Fruit fly (Drosophila melanogaster): ENCODE results near the gene CG44261.
A peak's percentile ranks its signal among the peaks of the same experiment; 100 is the strongest.

Gene CG44261

DNA sequence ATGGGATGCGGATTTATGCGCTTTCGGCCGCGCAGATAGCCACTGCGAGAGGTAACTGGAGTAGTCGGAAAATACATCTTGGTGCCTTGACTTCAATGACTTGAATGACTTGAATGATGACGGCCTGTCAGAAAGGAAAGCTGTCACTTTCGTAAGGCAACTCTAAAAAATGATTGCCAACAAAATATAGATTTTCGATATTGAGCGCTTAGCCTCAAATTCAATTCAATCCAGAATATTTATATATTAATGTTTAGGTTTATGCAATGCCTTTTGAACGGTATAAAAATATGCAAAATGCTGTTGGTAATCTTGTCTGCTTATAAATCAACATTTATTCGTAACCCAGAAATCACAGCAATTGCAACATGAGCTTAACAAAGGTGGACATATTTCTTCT, at the start of gene CG44261:
Gene CG44261 (minus strand): TSS at position 101 of the 400 bp plus-strand sequence.
- TF ChIP-seq net (GFP tag; optimal IDR thresholded peaks at IDR 0.05) (no peak), fkh (GFP tag; optimal IDR thresholded peaks at IDR 0.05) (no peak), CG11902 (GFP tag; optimal IDR thresholded peaks at IDR 0.05) (no peak), CG3919 (GFP tag; optimal IDR thresholded peaks at IDR 0.05) (no peak), CG6276 (GFP tag; optimal IDR thresholded peaks at IDR 0.05) (no peak), CG4318 (GFP tag; optimal IDR thresholded peaks at IDR 0.05) (no peak)

DNA sequence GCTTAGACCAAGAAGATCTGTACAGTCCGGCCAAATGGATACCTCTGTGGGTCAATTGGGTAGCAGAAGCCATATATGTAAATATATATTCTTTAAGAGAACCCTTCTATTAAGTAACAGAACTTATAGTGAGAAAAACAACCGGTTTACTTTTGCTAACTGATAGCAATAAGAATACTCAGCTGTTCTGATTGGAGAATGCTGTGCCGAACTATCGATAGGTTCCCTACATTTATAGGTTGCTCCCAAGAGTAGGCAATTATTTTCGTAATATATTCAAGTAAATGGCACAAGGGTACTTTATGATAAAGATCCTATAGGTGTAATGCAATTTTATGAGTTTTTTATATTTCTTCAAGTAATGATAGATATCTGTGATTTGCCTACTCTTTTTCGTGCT, 48.4 kb upstream of the CG44261 start, which contains the start of gene GstZ1:
Gene GstZ1 (minus strand): TSS at position 174 of the 400 bp plus-strand sequence.
- TF ChIP-seq CG4318 (GFP tag; optimal IDR thresholded peaks at IDR 0.05) (no peak), Eip78C (GFP tag) (peak; percentile 31)

DNA sequence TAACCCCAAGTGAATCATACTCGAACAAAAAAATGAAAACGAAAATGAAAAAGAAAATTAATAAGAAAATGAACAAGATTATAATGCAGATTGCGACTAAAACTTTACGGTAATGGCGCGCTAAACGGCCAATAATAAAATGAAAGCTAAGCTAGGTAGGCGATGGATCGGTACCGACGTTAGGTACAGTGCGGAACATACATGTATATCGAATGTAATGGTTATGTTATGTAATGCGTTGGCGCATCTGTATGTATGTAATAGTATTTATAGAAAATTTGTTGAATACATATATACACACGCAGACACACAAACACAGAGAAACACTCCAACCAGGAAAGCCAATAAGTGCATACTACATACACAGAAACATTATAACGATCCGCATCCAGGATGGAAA, 47.0 kb upstream of the CG44261 start:
- no peak for TF ChIP-seq Hr39 (GFP tag; optimal IDR thresholded peaks at IDR 0.05)
- TF ChIP-seq fd85E (GFP tag; optimal IDR thresholded peaks at IDR 0.05): no peak
- no peak for TF ChIP-seq achi (GFP tag; optimal IDR thresholded peaks at IDR 0.05)
- TF ChIP-seq Smox (GFP tag; optimal IDR thresholded peaks at IDR 0.05): no peak
- no peak for TF ChIP-seq Ets21C (GFP tag; optimal IDR thresholded peaks at IDR 0.05)
- TF ChIP-seq fd59A (GFP tag; optimal IDR thresholded peaks at IDR 0.05): no peak
- TF ChIP-seq OdsH (GFP tag; optimal IDR thresholded peaks at IDR 0.05): no peak

DNA sequence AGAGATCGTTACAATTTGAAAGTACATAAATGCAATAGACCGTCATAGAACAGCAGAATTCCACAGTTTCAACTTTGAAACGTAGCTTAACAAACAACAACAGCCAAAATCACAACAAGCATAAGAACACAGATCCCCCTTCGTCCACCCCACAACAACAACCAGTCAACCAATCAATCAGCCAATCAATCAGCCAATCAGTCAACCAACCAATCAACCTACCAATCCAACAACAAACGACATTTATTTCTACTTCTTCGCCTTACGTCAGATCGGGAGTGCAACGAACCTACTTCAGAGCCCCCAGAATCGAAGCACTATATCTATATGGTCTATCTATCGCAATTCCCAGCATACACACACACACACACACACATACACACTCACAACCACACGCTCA, 42.7 kb upstream of the CG44261 start:
- no peak for TF ChIP-seq CG10631 (GFP tag; optimal IDR thresholded peaks at IDR 0.05)
- no peak for TF ChIP-seq fd59A (GFP tag; optimal IDR thresholded peaks at IDR 0.05)
- TF ChIP-seq CG6276 (GFP tag; optimal IDR thresholded peaks at IDR 0.05): no peak

DNA sequence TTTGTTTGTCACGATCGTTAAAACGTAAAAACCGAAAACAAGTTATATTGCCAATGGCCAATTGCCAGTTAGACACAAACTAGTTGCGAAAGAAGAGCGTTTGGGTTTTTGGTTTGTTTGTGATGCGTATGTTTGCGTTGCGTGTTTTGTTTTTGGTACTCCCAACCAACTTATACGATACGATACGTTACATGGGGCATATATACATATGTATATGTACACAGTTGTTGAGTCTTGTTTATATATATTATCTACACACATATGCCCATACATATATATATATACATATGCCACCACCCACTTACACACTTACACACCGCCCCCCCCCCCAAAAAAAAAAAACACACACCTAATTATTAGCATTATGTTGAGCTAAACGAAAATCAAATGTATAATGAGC, 40.4 kb upstream of the CG44261 start:
- no peak for TF ChIP-seq CG3919 (GFP tag; optimal IDR thresholded peaks at IDR 0.05)
- no peak for TF ChIP-seq achi (GFP tag; optimal IDR thresholded peaks at IDR 0.05)
- TF ChIP-seq fd59A (GFP tag; optimal IDR thresholded peaks at IDR 0.05): no peak
- TF ChIP-seq svp (GFP tag): no peak
- TF ChIP-seq OdsH (GFP tag; optimal IDR thresholded peaks at IDR 0.05): no peak
- no peak for TF ChIP-seq CG6163 (GFP tag; IDR thresholded peaks at IDR 0.05)

DNA sequence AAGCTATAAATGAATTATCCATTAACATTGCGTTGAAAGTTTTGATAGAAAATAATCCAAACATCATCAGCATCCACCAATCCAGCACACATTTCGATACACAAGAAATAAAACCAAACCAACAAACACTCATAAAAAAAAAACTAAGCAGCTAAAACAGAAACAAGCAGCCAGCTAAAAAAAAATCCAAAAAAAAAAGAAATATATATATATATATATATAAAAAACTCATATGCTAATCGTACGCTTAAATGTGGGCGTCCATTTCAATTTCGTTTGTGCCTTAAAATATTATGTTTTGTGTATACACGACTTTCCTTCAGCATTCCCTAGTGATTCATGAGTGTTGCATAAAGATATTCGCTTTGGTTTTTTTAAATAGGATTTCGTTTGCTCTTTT, 34.0 kb upstream of the CG44261 start:
- TF ChIP-seq Eip93F (GFP tag; optimal IDR thresholded peaks at IDR 0.05) (no peak), CG8119 (GFP tag; IDR thresholded peaks at IDR 0.05) (no peak), net (GFP tag; optimal IDR thresholded peaks at IDR 0.05) (no peak), CG3919 (GFP tag; optimal IDR thresholded peaks at IDR 0.05) (no peak), Sox15 (GFP tag; optimal IDR thresholded peaks at IDR 0.05) (no peak), CG11294 (GFP tag; IDR thresholded peaks at IDR 0.05) (no peak), Ets96B (tag; optimal IDR thresholded peaks at IDR 0.05) (no peak), Lpt (GFP tag; optimal IDR thresholded peaks at IDR 0.05) (no peak), achi (GFP tag; optimal IDR thresholded peaks at IDR 0.05) (no peak)

DNA sequence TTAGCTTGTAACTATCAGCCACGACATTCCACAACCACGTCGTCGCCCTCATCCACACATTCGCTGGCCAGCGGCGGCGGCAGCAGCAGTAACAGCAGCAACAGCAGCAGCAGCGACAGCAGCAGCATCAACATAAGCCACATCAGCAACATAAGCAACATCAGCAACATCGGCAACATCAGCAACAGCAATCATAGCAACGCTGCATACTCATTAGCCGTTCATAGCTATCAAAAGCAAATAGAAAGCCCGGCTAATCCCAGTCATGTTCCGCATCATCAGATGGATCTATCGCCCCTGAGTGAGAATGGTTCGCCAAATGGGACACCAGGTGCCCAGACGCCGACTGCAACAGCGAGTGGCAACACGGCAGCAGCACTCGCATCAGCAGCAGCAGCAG, 33.2 kb upstream of the CG44261 start:
- no peak for TF ChIP-seq Sox15 (GFP tag; optimal IDR thresholded peaks at IDR 0.05)
- TF ChIP-seq CG32006 (GFP tag; optimal IDR thresholded peaks at IDR 0.05): no peak
- no peak for TF ChIP-seq CG34406 (GFP tag; optimal IDR thresholded peaks at IDR 0.05)
- no peak for TF ChIP-seq topi (GFP tag; optimal IDR thresholded peaks at IDR 0.05)

DNA sequence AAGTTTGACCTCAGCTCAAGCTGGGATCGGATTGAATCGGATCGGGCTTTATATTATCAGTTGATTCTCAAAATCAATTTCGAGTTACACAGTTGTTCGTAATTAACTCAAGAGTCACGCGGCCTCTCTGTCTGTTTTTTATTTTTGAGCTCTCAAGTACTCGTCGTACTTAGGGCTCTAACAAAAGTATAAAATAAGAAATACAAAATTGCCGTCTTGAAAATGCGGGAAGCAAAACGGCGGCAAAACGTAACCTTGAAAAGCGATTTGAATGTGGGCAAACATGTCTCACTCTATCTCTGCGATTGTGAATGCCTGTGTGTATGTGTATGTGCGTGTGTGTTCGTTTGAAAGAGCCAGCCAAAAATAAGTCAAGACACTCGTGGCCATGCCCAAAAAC, 29.6 kb upstream of the CG44261 start:
- TF ChIP-seq eg (GFP tag; IDR thresholded peaks at IDR 0.05) (no peak), Lpt (GFP tag; optimal IDR thresholded peaks at IDR 0.05) (no peak), CG7368 (GFP tag; optimal IDR thresholded peaks at IDR 0.05) (no peak), Eip75B (GFP tag; optimal IDR thresholded peaks at IDR 0.05) (no peak), spab (GFP tag; optimal IDR thresholded peaks at IDR 0.05) (no peak), fd59A (GFP tag; optimal IDR thresholded peaks at IDR 0.05) (no peak), CG34406 (GFP tag; optimal IDR thresholded peaks at IDR 0.05) (no peak), Sox14 (GFP tag; optimal IDR thresholded peaks at IDR 0.05) (no peak), dac (GFP tag; optimal IDR thresholded peaks at IDR 0.05) (no peak), CG11762 (GFP tag; optimal IDR thresholded peaks at IDR 0.05; ENCODE audit: insufficient read depth) (no peak), Met (GFP tag; optimal IDR thresholded peaks at IDR 0.05) (no peak), Blimp-1 (GFP tag; optimal IDR thresholded peaks at IDR 0.05) (no peak), Hr39 (GFP tag; optimal IDR thresholded peaks at IDR 0.05) (no peak)
